Fruit fly (Drosophila melanogaster): ENCODE results near the gene Pli.
A peak's percentile ranks its signal among the peaks of the same experiment; 100 is the strongest.

Pli gene

DNA sequence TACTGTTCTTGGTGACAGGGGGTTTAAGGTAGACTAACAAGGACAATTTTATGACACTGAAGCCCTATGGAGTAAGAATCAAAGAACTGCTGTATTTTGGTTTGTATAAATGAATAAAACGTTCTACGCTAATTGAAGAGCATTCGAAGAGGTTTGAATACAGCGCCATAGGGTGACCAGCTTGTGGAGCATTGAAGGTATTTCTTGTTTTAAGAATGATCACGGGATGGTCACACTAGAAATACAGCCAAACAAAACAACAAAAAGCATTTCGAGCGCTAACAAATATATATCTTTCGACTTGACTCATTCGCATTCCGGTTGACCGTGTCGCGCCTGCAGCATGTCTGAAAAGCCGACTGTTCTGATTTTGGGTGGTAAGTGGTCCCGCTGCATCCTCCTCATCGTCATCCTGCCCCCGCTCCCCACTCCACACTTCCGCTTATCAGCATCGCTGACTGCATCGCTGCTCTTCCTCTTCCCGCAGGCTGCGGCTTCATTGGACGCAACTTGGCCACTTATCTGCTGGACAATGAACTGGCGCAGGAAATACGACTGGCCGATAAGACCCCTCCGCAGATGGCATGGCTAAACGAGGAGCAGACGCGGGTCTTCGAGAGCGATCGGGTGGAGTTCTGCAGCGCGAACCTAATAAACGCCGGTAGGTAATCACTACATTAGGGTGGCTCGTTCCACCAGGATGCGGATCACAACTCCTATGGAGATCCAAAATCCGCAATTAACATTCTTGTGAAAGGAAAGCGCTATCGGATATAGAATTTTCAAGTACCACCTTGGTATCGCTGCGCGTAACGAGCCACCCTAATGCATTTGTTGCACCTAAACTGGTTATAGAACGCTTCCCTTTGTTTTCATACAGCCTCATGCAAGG is 44.1 kb upstream of the Pli start, which contains the start of gene CG5854 (continued):
- TF ChIP-seq GATAe (GFP tag; conservative IDR thresholded peaks at IDR 0.05): no peak
- peak; percentile 55 for TF ChIP-seq CG17802 (tag; optimal IDR thresholded peaks at IDR 0.05)
- peak; percentile 68 for TF ChIP-seq Camta (GFP tag; optimal IDR thresholded peaks at IDR 0.05)
- peak; percentile 12 for TF ChIP-seq NK7.1 (GFP tag; optimal IDR thresholded peaks at IDR 0.05)
- peak; percentile 51 for TF ChIP-seq D19A (tag; optimal IDR thresholded peaks at IDR 0.05)
- no peak for TF ChIP-seq tna (GFP tag; IDR thresholded peaks at IDR 0.05; ENCODE audit: partially characterized antibody)
- TF ChIP-seq gcm2 (GFP tag; optimal IDR thresholded peaks at IDR 0.05): peak; percentile 29
- TF ChIP-seq H15 (GFP tag; IDR thresholded peaks at IDR 0.05): peak; percentile 69; the same call in 2 of the 3 replicates
- no peak for TF ChIP-seq klu (GFP tag; IDR thresholded peaks at IDR 0.05)
- peak; percentile 90 to 98 for TF ChIP-seq bsh (GFP tag; optimal IDR thresholded peaks at IDR 0.05)
- TF ChIP-seq az2 (GFP tag; optimal IDR thresholded peaks at IDR 0.05): peak; percentile 81
- peak; percentile 18 for TF ChIP-seq trh (GFP tag; optimal IDR thresholded peaks at IDR 0.05)
- no peak for TF ChIP-seq CkIIα-i1 (GFP tag; IDR thresholded peaks at IDR 0.05)
- peak; percentile 64 for TF ChIP-seq CG5245 (GFP tag; optimal IDR thresholded peaks at IDR 0.05)
- TF ChIP-seq CG11398 (GFP tag; optimal IDR thresholded peaks at IDR 0.05): peak; percentile 34

DNA sequence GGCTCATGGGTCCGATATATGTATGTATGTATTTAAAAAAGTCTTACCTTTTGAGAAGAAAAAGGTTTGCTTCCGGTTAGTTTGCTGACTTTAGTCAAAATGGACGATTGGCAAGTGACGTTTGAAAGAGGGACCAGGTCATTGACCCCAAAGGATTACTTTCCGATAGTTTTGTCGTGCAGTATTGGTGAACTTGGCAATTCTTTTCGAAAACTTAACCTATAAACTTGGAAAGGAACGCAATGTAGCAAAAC is 43.5 kb upstream of the Pli start, which contains the start of gene RpS19b:
TSS of gene RpS19b (minus strand) at position 101 of the 254 bp plus-strand sequence.
- no peak for TF ChIP-seq Sry-β (GFP tag; optimal IDR thresholded peaks at IDR 0.05)
- no peak for TF ChIP-seq CG17186 (GFP tag; optimal IDR thresholded peaks at IDR 0.05)
- TF ChIP-seq Bteb2 (GFP tag; optimal IDR thresholded peaks at IDR 0.05): no peak
- TF ChIP-seq gt (GFP tag; IDR thresholded peaks at IDR 0.05): no peak
- TF ChIP-seq gce (GFP tag; IDR thresholded peaks at IDR 0.05): no peak
- no peak for TF ChIP-seq Bdp1 (GFP tag; optimal IDR thresholded peaks at IDR 0.05)
- TF ChIP-seq Ets65A (GFP tag): no peak
- TF ChIP-seq gcm2 (GFP tag; optimal IDR thresholded peaks at IDR 0.05): no peak
- TF ChIP-seq CG13424 (tag; optimal IDR thresholded peaks at IDR 0.05): no peak
- TF ChIP-seq CHES-1-like (GFP tag; optimal IDR thresholded peaks at IDR 0.05): no peak
- TF ChIP-seq CG8765 (GFP tag; IDR thresholded peaks at IDR 0.05): no peak
- TF ChIP-seq bcd (GFP tag; optimal IDR thresholded peaks at IDR 0.05): no peak
- TF ChIP-seq CG15514 (GFP tag; optimal IDR thresholded peaks at IDR 0.05): no peak
- TF ChIP-seq tin (GFP tag; optimal IDR thresholded peaks at IDR 0.05): no peak
- TF ChIP-seq CTCF (GFP tag; optimal IDR thresholded peaks at IDR 0.05): no peak
- no peak for TF ChIP-seq Scr (GFP tag; IDR thresholded peaks at IDR 0.05; ENCODE audit: partially characterized antibody)
- no peak for TF ChIP-seq sd (tag; optimal IDR thresholded peaks at IDR 0.05)
- no peak for TF ChIP-seq abd-A (tag; optimal IDR thresholded peaks at IDR 0.05)
- no peak for TF ChIP-seq nerfin-1 (tag; optimal IDR thresholded peaks at IDR 0.05)
- no peak for TF ChIP-seq CG12744 (GFP tag; optimal IDR thresholded peaks at IDR 0.05)

DNA sequence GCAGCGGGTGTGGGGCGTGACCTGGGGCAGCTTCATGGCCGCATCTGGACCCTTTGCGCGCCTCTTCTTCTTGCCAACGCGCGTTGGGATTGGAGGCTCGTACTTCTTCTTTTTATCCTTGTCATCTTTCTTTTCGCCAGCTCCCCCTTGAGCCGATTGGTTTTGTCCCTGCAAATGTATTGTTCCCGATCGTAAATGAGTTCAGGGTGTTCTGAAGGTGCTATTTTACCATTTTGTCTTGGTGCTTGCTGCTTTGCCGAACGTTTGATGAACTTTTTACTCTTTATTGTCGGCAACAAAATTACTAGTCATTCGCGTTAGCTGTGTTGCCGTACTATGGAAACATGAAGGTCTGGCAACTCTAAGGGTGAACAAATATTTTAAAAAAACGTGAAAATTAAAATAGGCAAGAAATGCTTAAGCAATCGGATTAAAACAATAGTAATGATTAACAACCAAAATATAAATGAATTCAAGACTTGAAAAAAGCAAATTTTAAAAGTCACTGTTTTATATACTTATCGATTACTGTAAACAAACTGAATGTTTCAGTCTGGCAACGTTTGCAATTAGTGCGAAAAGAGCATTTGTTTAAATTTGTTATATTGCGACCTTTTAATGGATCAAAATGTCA is 41.4 kb upstream of the Pli start, which contains the start of the genes Rpt2 and CG13599:
TSS of gene Rpt2 (minus strand) at position 464 of the 634 bp plus-strand sequence.
TSS of gene CG13599 (plus strand) at position 545 of the 634 bp plus-strand sequence.
- no peak for TF ChIP-seq CG4424 (GFP tag; optimal IDR thresholded peaks at IDR 0.05)
- TF ChIP-seq CG3281 (GFP tag; optimal IDR thresholded peaks at IDR 0.05): no peak
- no peak for TF ChIP-seq Stat92E (GFP tag; optimal IDR thresholded peaks at IDR 0.05)
- TF ChIP-seq hkb (optimal IDR thresholded peaks at IDR 0.05): peak; percentile 82
- TF ChIP-seq hkb (GFP tag; IDR thresholded peaks at IDR 0.05): no peak
- TF ChIP-seq Nf-YC (tag; optimal IDR thresholded peaks at IDR 0.05): peak; percentile 24
- TF ChIP-seq Spps (tag; optimal IDR thresholded peaks at IDR 0.05): peak; percentile 14
- TF ChIP-seq gfzf (GFP tag; optimal IDR thresholded peaks at IDR 0.05): peak; percentile 52
- no peak for TF ChIP-seq Oaz (GFP tag; IDR thresholded peaks at IDR 0.05)
- TF ChIP-seq Oli (tag; optimal IDR thresholded peaks at IDR 0.05): no peak
- TF ChIP-seq E2f2 (GFP tag; IDR thresholded peaks at IDR 0.05): peak; percentile 91
- no peak for TF ChIP-seq Lpt (GFP tag; optimal IDR thresholded peaks at IDR 0.05)
- peak; percentile 96 for TF ChIP-seq CG4617 (GFP tag; optimal IDR thresholded peaks at IDR 0.05; ENCODE audit: borderline replicate concordance)
- no peak for TF ChIP-seq Asciz (GFP tag; optimal IDR thresholded peaks at IDR 0.05)
- peak; percentile 32 for TF ChIP-seq CG10979 (tag; optimal IDR thresholded peaks at IDR 0.05)

Data from whole organism, embryonic.